Worm (Caenorhabditis elegans): ENCODE data around the gene F49F1.17.

- TF ChIP-seq nhr-28 (tag; optimal IDR thresholded peaks at IDR 0.05) (no peak), daf-12 (tag; optimal IDR thresholded peaks at IDR 0.05) (no peak), jun-1 (tag; optimal IDR thresholded peaks at IDR 0.05) (no peak), nhr-25 (tag; optimal IDR thresholded peaks at IDR 0.05) (no peak), hmg-11 (tag; optimal IDR thresholded peaks at IDR 0.05) (no peak), pha-4 (tag; optimal IDR thresholded peaks at IDR 0.05) (no peak)
These were observed at the start of gene F49F1.17 for ce11 chrIV:4135744-4136143.
